Fruit fly (Drosophila melanogaster): Measurements from ENCODE around the gene CG32819.
"Not testable (repeated sequence)": the region's sequence is repeated elsewhere in the genome, so short reads cannot be mapped to it uniquely, and the experiment has no call there.

dm6 chrX:21623641-21624040, 2.7 kb upstream of the CG32819 start, which contains the start of gene CG32500:
- not testable (repeated sequence) for TF ChIP-seq cic (GFP tag; optimal IDR thresholded peaks at IDR 0.05); CG1620 (GFP tag; optimal IDR thresholded peaks at IDR 0.05); bab1 (GFP tag; optimal IDR thresholded peaks at IDR 0.05); cnc (optimal IDR thresholded peaks at IDR 0.05); kay (GFP tag; ENCODE audit: borderline replicate concordance); Clk (GFP tag; optimal IDR thresholded peaks at IDR 0.05); CG12768 (GFP tag; optimal IDR thresholded peaks at IDR 0.05); ovo (GFP tag; optimal IDR thresholded peaks at IDR 0.05); tj (GFP tag; optimal IDR thresholded peaks at IDR 0.05); Crg-1 (GFP tag; optimal IDR thresholded peaks at IDR 0.05); toe (GFP tag; optimal IDR thresholded peaks at IDR 0.05); CG33017 (tag; optimal IDR thresholded peaks at IDR 0.05); CG5204 (GFP tag; optimal IDR thresholded peaks at IDR 0.05)
- TF ChIP-seq CG14711 (tag; optimal IDR thresholded peaks at IDR 0.05) = peak; percentile 6
